Worm (Caenorhabditis elegans) whole organism, midembryonic: Measurements from ENCODE around the gene M03A8.3.
A peak's percentile ranks its signal among the peaks of the same experiment; 100 is the strongest.

ENCODE experiments used
- T22C8.4 ChIP-seq: fragments of 200-800 bp; sonication (Bioruptor generic); IDR thresholded peaks from 2 replicates; pipeline ENCODE4 v1.3.6; 2022; ENCODE audit warnings: missing genetic modification characterization, missing compliant biosample characterization
- cog-1 ChIP-seq: sonication (generic microtip); optimal IDR thresholded peaks from 2 replicates; lab custom pipeline; 2016; ENCODE audit warnings: missing genetic modification characterization, missing compliant biosample characterization
- flt-1 ChIP-seq: fragments of 200-800 bp; sonication (Bioruptor generic); IDR thresholded peaks from 2 replicates; pipeline ENCODE4 v1.3.6; 2022; ENCODE audit warnings: missing genetic modification characterization, missing compliant biosample characterization
- klf-2 ChIP-seq: fragments of 200-800 bp; sonication (Bioruptor generic); conservative IDR thresholded peaks from 2 replicates; pipeline ENCODE4 v1.3.6; 2022; ENCODE audit warnings: missing genetic modification reagents, missing genetic modification characterization, missing compliant biosample characterization
- med-1 ChIP-seq: sonication (generic microtip); optimal IDR thresholded peaks from 2 replicates; lab custom pipeline; 2017; ENCODE audit warnings: missing genetic modification characterization, mild to moderate bottlenecking, missing compliant biosample characterization, antibody characterized with exemption, missing genetic modification reagents; ENCODE audit not compliant: insufficient read depth
- ref-1 ChIP-seq: fragments of 200-800 bp; sonication (Bioruptor generic); conservative IDR thresholded peaks from 2 replicates; pipeline ENCODE4 v1.3.6; 2022; ENCODE audit warnings: missing genetic modification reagents, missing genetic modification characterization, missing compliant biosample characterization
- tab-1 ChIP-seq: fragments of 200-800 bp; sonication (Bioruptor generic); IDR thresholded peaks from 2 replicates; pipeline ENCODE4 v1.3.6; 2022; ENCODE audit warnings: missing genetic modification characterization, missing compliant biosample characterization
- ztf-23 ChIP-seq: fragments of 200-800 bp; sonication (Bioruptor generic); IDR thresholded peaks from 2 replicates; pipeline ENCODE4 v1.3.6; 2022; ENCODE audit warnings: missing genetic modification reagents, missing genetic modification characterization, missing compliant biosample characterization
- ztf-29 ChIP-seq: fragments of 200-800 bp; sonication (Bioruptor generic); IDR thresholded peaks from 2 replicates; pipeline ENCODE4 v1.3.6; 2022; ENCODE audit warnings: missing genetic modification reagents, missing genetic modification characterization, missing compliant biosample characterization

M03A8.3 gene

ce11 chrX:6799776-6800175, at the start of gene M03A8.3:
Gene M03A8.3 (plus strand): TSS chrX:6800053.
- TF ChIP-seq ztf-29 (GFP tag; lab: Robert Waterston, UW) = no peak
- TF ChIP-seq ref-1 (GFP tag; lab: Robert Waterston, UW) = no peak
- TF ChIP-seq cog-1 (tag; lab: Kevin White, UChicago) = no peak
- TF ChIP-seq ztf-23 = no peak
- no peak for TF ChIP-seq med-1 (GFP tag; lab: Kevin White, UChicago)
- no peak for TF ChIP-seq flt-1 (GFP tag; lab: Robert Waterston, UW)
- no peak for TF ChIP-seq T22C8.4 (GFP tag; lab: Robert Waterston, UW)

ce11 chrX:6750145-6750544, 49.7 kb upstream of the M03A8.3 start:
- no peak for TF ChIP-seq ztf-29 (GFP tag; lab: Robert Waterston, UW)
- no peak for TF ChIP-seq tab-1 (GFP tag; lab: Robert Waterston, UW)
- no peak for TF ChIP-seq cog-1 (tag; lab: Kevin White, UChicago)
- TF ChIP-seq T22C8.4 (GFP tag; lab: Robert Waterston, UW) = no peak
- TF ChIP-seq med-1 (GFP tag; lab: Kevin White, UChicago) = no peak
- no peak for TF ChIP-seq flt-1 (GFP tag; lab: Robert Waterston, UW)
- TF ChIP-seq klf-2 (GFP tag; lab: Robert Waterston, UW) = no peak
- no peak for TF ChIP-seq ref-1 (GFP tag; lab: Robert Waterston, UW)
- TF ChIP-seq ztf-23 = no peak

- TF ChIP-seq flt-1 (GFP tag; lab: Robert Waterston, UW) (no peak), ztf-23 (no peak), T22C8.4 (GFP tag; lab: Robert Waterston, UW) (no peak), med-1 (GFP tag; lab: Kevin White, UChicago) (no peak), tab-1 (GFP tag; lab: Robert Waterston, UW) (no peak), cog-1 (tag; lab: Kevin White, UChicago) (no peak), klf-2 (GFP tag; lab: Robert Waterston, UW) (no peak), ztf-29 (GFP tag; lab: Robert Waterston, UW) (no peak), ref-1 (GFP tag; lab: Robert Waterston, UW) (no peak)
These were observed 38.6 kb upstream of the M03A8.3 start for ce11 chrX:6761211-6761610.

- TF ChIP-seq ztf-23 = no peak
- TF ChIP-seq klf-2 (GFP tag; lab: Robert Waterston, UW) = no peak
- TF ChIP-seq tab-1 (GFP tag; lab: Robert Waterston, UW) = no peak
- no peak for TF ChIP-seq flt-1 (GFP tag; lab: Robert Waterston, UW)
- no peak for TF ChIP-seq ref-1 (GFP tag; lab: Robert Waterston, UW)
- TF ChIP-seq med-1 (GFP tag; lab: Kevin White, UChicago) = no peak
- TF ChIP-seq ztf-29 (GFP tag; lab: Robert Waterston, UW) = no peak
- no peak for TF ChIP-seq T22C8.4 (GFP tag; lab: Robert Waterston, UW)
- no peak for TF ChIP-seq cog-1 (tag; lab: Kevin White, UChicago)
These were observed 38.1 kb upstream of the M03A8.3 start, which contains the start of gene abts-4 for ce11 chrX:6761688-6762185. Gene abts-4 (minus strand): TSS chrX:6761738.

ce11 chrX:6778014-6778413, 21.8 kb upstream of the M03A8.3 start, which contains the start of gene irk-1:
Gene irk-1 (minus strand): TSS chrX:6778114.
- no peak for TF ChIP-seq tab-1 (GFP tag; lab: Robert Waterston, UW)
- TF ChIP-seq cog-1 (tag; lab: Kevin White, UChicago) = no peak
- no peak for TF ChIP-seq klf-2 (GFP tag; lab: Robert Waterston, UW)
- no peak for TF ChIP-seq med-1 (GFP tag; lab: Kevin White, UChicago)
- 0 out of 2 replicates have a peak, but pooled peaks have one; percentile 16 for TF ChIP-seq ztf-23
- no peak for TF ChIP-seq flt-1 (GFP tag; lab: Robert Waterston, UW)

ce11 chrX:6782857-6783256, 17.0 kb upstream of the M03A8.3 start, which contains the start of gene idpp-6:
Gene idpp-6 (plus strand): TSS chrX:6783157.
- TF ChIP-seq cog-1 (tag; lab: Kevin White, UChicago) = no peak
- TF ChIP-seq ztf-23 = no peak
- no peak for TF ChIP-seq klf-2 (GFP tag; lab: Robert Waterston, UW)
- TF ChIP-seq med-1 (GFP tag; lab: Kevin White, UChicago) = no peak
- TF ChIP-seq ztf-29 (GFP tag; lab: Robert Waterston, UW) = no peak
- no peak for TF ChIP-seq tab-1 (GFP tag; lab: Robert Waterston, UW)
- TF ChIP-seq ref-1 (GFP tag; lab: Robert Waterston, UW) = no peak
- no peak for TF ChIP-seq T22C8.4 (GFP tag; lab: Robert Waterston, UW)
- TF ChIP-seq flt-1 (GFP tag; lab: Robert Waterston, UW) = no peak

DNA sequence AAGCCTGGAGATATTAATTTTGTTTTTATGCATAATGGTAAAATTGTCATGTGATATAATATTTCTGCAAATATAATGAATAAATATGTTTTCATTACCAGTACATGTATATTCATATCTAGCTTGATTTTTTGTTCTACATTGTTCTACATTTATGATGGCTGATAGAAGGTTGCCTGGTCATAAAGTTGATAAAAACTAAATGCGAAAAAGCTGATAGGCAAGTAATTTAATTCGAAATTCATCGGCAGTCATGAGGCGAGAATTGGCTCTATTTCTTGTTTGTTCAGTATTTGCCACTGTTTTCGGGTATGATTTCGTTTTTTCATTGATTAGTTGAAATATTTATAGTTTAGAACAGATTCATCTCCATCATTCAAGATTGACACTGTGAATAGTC, 15.7 kb upstream of the M03A8.3 start, which contains the start of gene bgal-2:
bgal-2 (plus strand) TSS at position 231 of the 400 bp plus-strand sequence.
- TF ChIP-seq ztf-29 (GFP tag; lab: Robert Waterston, UW) = no peak
- TF ChIP-seq ref-1 (GFP tag; lab: Robert Waterston, UW) = no peak
- TF ChIP-seq ztf-23 = no peak
- no peak for TF ChIP-seq klf-2 (GFP tag; lab: Robert Waterston, UW)
- TF ChIP-seq cog-1 (tag; lab: Kevin White, UChicago) = no peak
- TF ChIP-seq T22C8.4 (GFP tag; lab: Robert Waterston, UW) = no peak
- no peak for TF ChIP-seq tab-1 (GFP tag; lab: Robert Waterston, UW)
- TF ChIP-seq med-1 (GFP tag; lab: Kevin White, UChicago) = no peak
- TF ChIP-seq flt-1 (GFP tag; lab: Robert Waterston, UW) = no peak

- TF ChIP-seq tab-1 (GFP tag; lab: Robert Waterston, UW) (no peak), flt-1 (GFP tag; lab: Robert Waterston, UW) (no peak), T22C8.4 (GFP tag; lab: Robert Waterston, UW) (no peak), ztf-29 (GFP tag; lab: Robert Waterston, UW) (no peak), med-1 (GFP tag; lab: Kevin White, UChicago) (no peak), cog-1 (tag; lab: Kevin White, UChicago) (no peak), klf-2 (GFP tag; lab: Robert Waterston, UW) (no peak), ztf-23 (no peak), ref-1 (GFP tag; lab: Robert Waterston, UW) (no peak)
These were observed 10.8 kb upstream of the M03A8.3 start, which contains the start of gene sgca-1 for ce11 chrX:6788965-6789573. Gene sgca-1 (minus strand): TSS chrX:6789548.
